Fruit fly (Drosophila melanogaster): ENCODE measurements around the gene Tmtc2.

The Tmtc2 gene

dm6 chr2L:974105-974504 is 51.5 kb downstream of the Tmtc2 start:
- TF ChIP-seq Ets98B (GFP tag; IDR thresholded peaks at IDR 0.05): no peak
- TF ChIP-seq CG8159 (tag; optimal IDR thresholded peaks at IDR 0.05): no peak
- TF ChIP-seq CG34367 (tag; optimal IDR thresholded peaks at IDR 0.05): no peak
- TF ChIP-seq CG13204 (GFP tag; optimal IDR thresholded peaks at IDR 0.05): no peak
- TF ChIP-seq Pif1B (GFP tag; optimal IDR thresholded peaks at IDR 0.05): no peak
- TF ChIP-seq CG15710 (tag; optimal IDR thresholded peaks at IDR 0.05): no peak
- TF ChIP-seq CG10348 (GFP tag; IDR thresholded peaks at IDR 0.05): no peak
- no peak for TF ChIP-seq gl (tag; optimal IDR thresholded peaks at IDR 0.05)
- TF ChIP-seq CG12605 (GFP tag; IDR thresholded peaks at IDR 0.05): no peak

- TF ChIP-seq Snoo (tag; optimal IDR thresholded peaks at IDR 0.05) (no peak), CG8301 (tag; optimal IDR thresholded peaks at IDR 0.05) (no peak), CG12605 (GFP tag; IDR thresholded peaks at IDR 0.05) (no peak), gl (tag; optimal IDR thresholded peaks at IDR 0.05) (no peak), Pif1A (GFP tag; optimal IDR thresholded peaks at IDR 0.05) (no peak), rn (GFP tag; IDR thresholded peaks at IDR 0.05) (no peak), CG10348 (GFP tag; IDR thresholded peaks at IDR 0.05) (no peak), fd96Ca (GFP tag; IDR thresholded peaks at IDR 0.05) (no peak), CG32121 (GFP tag; IDR thresholded peaks at IDR 0.05) (no peak), Pif1B (GFP tag; optimal IDR thresholded peaks at IDR 0.05) (no peak), CG8159 (tag; optimal IDR thresholded peaks at IDR 0.05) (no peak), D1 (tag; optimal IDR thresholded peaks at IDR 0.05) (no peak), CG34367 (tag; optimal IDR thresholded peaks at IDR 0.05) (no peak), CG4496 (GFP tag; IDR thresholded peaks at IDR 0.05) (no peak), Ets98B (GFP tag; IDR thresholded peaks at IDR 0.05) (no peak), CG17806 (tag; optimal IDR thresholded peaks at IDR 0.05) (no peak), CG14655 (GFP tag; optimal IDR thresholded peaks at IDR 0.05) (no peak), EcR (GFP tag; optimal IDR thresholded peaks at IDR 0.05) (no peak), CG13204 (GFP tag; optimal IDR thresholded peaks at IDR 0.05) (no peak)
These were observed 83.9 kb downstream of the Tmtc2 start for dm6 chr2L:1006516-1006915.

- TF ChIP-seq CG4496 (GFP tag; IDR thresholded peaks at IDR 0.05) (0 out of 3 replicates have a peak, but pooled peaks have one; percentile 18), Snoo (tag; optimal IDR thresholded peaks at IDR 0.05) (no peak), gl (tag; optimal IDR thresholded peaks at IDR 0.05) (no peak), CG13204 (GFP tag; optimal IDR thresholded peaks at IDR 0.05) (peak; percentile 5)
These were observed 84.7 kb downstream of the Tmtc2 start for dm6 chr2L:1007142-1007839.
